Fruit fly (Drosophila melanogaster): Measurements from ENCODE around the gene CG9119.
A peak's percentile ranks its signal among the peaks of the same experiment; 100 is the strongest.
"Not testable (repeated sequence)": the region's sequence is repeated elsewhere in the genome, so short reads cannot be mapped to it uniquely, and the experiment has no call there.

CG9119 gene

DNA sequence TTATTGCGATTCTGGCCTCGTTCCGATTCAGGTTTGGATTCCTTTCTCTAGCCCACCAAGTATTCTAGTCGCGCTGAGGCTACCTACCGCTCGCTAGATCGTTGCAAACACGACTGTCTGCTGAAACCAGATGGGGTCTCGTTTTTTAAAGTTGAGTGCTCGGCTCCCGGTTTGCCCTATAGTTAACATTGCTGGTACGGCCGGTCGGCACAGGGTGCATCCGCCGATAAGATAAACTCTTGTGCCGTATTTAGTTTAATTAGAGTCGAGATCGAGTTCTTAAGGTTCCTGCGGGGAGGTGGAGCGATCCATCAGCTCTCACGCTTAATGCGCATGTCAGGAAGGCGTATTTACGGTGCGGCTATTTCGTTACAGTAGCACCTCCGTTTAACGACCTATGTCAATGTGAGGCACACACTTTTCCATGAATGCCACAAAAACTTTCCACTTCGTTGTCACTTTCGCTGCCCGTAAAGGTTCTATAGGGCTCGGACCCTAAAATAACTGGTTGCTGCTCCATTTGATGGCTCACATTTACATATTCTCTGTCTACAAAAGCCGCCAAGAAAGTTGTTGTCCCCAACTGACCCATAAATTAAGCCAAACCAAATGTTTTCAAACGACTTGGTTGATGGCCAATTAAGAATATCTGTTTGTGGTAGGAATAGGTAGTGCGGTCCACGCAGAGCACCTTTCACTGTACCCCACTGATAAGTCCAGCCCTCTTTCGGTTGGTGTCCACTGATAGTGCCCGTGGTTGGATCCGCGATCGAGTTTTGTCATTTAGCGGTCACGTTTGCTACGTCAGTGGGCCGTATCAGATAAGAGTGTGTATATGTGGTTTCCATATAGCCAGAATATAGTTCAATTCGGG lies at the start of gene CG9119:
TSS of gene CG9119 (minus strand) at position 122 of the 874 bp plus-strand sequence.
- no peak for TF ChIP-seq CTCF (optimal IDR thresholded peaks at IDR 0.05)
- no peak for TF ChIP-seq CG8478 (optimal IDR thresholded peaks at IDR 0.05)

DNA sequence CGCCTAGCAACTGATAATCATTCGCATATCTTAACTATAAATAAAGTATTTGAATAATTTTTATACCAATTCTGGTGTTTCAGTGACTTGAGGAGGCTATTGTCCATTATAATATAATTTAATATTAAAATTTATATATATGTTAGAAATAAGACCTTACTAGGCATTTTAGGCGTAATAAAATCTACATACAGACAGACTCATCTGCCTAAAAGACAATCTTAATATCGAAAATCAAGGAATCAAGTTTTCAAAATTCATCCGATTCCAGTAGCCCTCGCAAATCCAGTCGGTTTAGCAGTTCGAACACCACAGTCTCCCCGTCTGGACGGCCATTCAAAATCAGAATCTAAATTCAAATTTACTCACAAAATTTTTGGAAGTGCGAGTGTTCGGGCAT lies 47.1 kb upstream of the CG9119 start, which contains the start of the genes CG9130 and CG9133:
TSS of gene CG9130 (plus strand) at position 301 of the 400 bp plus-strand sequence.
TSS of gene CG9133 (plus strand) at position 301 of the 400 bp plus-strand sequence.
- no peak for TF ChIP-seq CTCF (optimal IDR thresholded peaks at IDR 0.05)
- no peak for TF ChIP-seq CG8478 (optimal IDR thresholded peaks at IDR 0.05)

DNA sequence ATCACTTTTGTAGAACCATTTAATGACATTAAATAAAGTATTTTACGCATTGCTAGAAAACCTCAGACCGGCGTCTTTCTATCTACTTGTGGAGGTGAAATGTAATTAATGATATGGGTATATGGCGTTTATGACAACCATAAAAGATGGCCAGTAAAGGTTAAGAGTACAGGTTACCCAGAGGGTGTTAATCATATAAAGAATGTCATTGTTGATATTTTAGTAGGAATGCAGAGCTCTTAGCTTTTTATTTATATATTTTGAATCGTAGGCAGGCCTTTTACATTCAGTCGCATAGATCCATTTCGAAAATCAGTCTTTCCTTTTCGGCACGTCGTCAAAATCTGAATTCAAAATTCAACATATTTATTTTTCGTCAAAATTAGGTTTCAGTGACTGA lies 45.8 kb upstream of the CG9119 start, which contains the start of gene Bfc:
TSS of gene Bfc (plus strand) at position 301 of the 400 bp plus-strand sequence.
- no peak for TF ChIP-seq CTCF (optimal IDR thresholded peaks at IDR 0.05)
- TF ChIP-seq CG8478 (optimal IDR thresholded peaks at IDR 0.05), result no peak

DNA sequence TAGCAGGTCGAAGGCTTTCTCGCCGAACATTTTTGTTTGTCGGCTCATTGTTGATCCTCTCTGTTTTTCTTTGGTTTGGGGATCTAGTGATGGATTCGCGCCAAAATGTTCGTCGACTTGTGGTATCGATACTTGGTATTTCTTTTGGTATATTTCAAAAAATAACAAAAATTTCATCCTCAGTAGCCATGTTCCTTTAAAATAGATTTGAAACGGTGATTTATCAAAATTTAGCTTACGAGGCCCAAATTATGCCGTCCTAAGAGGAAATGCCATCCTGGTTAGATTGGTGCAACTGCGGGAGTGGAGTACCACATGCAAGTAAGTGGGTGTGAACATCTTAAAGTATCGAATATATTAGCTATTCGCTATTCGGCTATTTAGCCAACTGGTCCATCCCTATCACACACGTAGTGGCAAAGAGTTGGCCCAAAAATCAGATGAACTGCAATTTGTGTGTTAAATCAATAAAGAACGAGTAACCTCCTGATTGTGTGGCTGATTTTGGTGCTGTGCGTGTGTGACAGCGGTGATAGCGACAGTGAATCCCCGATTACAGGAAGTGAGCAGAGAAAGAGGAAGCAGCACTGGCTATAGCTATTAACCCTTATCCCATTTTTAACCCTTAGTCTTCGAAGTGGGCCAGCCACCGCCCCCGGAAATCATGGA lies 43.2 kb upstream of the CG9119 start, which contains the start of the genes Psf1 and Sac1:
TSS of gene Psf1 (minus strand) at position 51 of the 669 bp plus-strand sequence.
TSS of gene Sac1 (plus strand) at position 191 of the 669 bp plus-strand sequence.
- peak; percentile 8 to 30 for TF ChIP-seq CTCF (optimal IDR thresholded peaks at IDR 0.05)
- no peak for TF ChIP-seq CG8478 (optimal IDR thresholded peaks at IDR 0.05)

DNA sequence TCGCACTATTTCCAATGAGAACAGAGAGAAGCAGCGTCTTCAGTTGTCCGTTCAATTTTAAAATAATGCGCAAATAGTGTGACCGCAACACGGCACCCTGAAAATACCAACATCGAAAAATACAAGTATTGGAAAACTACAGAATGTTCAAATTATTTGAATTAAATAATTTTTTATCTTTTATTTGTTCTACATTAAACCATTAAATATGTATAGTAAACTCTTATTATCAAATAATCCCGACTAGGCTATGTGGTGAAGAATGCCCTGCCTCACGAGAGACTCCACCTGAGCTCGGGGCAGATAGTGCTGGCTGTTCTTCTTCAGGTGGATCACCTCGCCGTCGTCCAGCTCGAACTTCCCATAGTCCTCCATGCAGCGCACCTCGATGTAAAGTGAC lies 42.2 kb upstream of the CG9119 start, which contains the start of gene CG32318:
TSS of gene CG32318 (minus strand) at position 101 of the 400 bp plus-strand sequence.
- not testable (repeated sequence) for TF ChIP-seq CG8478, CTCF (optimal IDR thresholded peaks at IDR 0.05)

DNA sequence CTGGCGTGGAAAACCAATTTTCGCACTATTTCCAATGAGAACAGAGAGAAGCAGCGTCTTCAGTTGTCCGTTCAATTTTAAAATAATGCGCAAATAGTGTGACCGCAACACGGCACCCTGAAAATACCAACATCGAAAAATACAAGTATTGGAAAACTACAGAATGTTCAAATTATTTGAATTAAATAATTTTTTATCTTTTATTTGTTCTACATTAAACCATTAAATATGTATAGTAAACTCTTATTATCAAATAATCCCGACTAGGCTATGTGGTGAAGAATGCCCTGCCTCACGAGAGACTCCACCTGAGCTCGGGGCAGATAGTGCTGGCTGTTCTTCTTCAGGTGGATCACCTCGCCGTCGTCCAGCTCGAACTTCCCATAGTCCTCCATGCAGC lies 41.2 kb upstream of the CG9119 start, which contains the start of gene Klp61F:
TSS of gene Klp61F (minus strand) at position 101 of the 400 bp plus-strand sequence.
- not testable (repeated sequence) for TF ChIP-seq CG8478, CTCF (optimal IDR thresholded peaks at IDR 0.05)

DNA sequence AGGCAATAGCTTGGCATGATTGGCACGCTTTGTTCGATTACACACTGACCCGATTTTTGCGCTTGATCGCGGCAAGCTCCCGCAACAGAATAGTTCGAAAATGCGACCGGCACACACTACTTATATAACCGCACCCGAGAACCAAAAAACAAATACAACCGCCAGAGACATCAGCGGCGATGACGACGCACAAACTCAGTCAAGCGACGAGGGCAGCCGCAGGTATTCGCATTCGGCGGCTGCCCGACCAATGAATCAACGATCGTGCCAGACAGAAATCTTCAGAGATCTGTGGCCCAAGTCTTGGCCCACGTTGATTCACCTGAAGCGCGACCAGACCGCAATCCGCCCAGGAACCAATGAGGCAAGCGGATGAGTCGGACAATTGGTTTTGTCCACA lies 33.6 kb upstream of the CG9119 start, which contains the start of gene CG9192:
TSS of gene CG9192 (minus strand) at position 101 of the 400 bp plus-strand sequence.
- TF ChIP-seq CG8478 (optimal IDR thresholded peaks at IDR 0.05) (no peak), CTCF (optimal IDR thresholded peaks at IDR 0.05) (no peak)

DNA sequence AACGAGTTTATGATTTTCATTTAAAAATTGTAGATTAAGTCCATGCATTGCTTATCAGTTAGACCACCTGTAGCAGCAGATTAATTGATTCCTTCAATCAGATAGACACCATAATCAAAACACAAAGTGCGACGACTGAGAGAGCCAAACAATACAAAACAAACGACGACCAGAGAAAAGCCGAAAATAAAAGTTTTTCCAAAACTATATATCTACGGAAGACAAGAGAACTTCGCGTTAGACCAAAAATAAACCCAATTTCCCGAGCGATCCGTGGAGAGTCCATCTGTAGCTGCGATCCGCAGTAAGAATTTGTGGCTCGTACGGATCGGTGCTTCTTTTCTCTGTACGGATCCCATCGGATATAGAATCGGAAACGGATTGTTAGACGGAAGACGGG lies 30.8 kb upstream of the CG9119 start, which contains the start of gene galene:
TSS of gene galene (plus strand) at position 301 of the 400 bp plus-strand sequence.
- no peak for TF ChIP-seq CG8478 (optimal IDR thresholded peaks at IDR 0.05)
- no peak for TF ChIP-seq CTCF (optimal IDR thresholded peaks at IDR 0.05)

DNA sequence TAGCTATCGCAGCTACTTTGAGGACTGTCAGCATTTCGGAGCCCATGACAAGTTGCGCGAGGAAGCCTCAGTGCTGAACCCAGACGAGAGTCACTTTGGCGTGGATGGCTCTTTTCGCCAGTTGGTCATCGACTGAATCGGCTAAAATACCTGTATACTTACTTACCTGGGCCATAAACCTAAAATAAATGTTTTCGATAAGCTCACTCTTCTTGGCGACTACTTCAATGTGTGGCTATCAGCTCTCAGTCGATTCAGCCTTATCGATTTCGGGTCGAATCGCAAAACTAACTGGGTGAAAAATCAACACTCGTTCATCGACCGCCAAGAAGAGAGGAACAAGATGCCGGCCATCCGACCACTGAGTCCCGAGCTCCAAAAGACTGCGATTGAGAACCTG lies 29.2 kb upstream of the CG9119 start, which contains the start of gene CG33966:
TSS of gene CG33966 (plus strand) at position 301 of the 400 bp plus-strand sequence.
- TF ChIP-seq CG8478 (optimal IDR thresholded peaks at IDR 0.05) (no peak), CTCF (optimal IDR thresholded peaks at IDR 0.05) (no peak)

DNA sequence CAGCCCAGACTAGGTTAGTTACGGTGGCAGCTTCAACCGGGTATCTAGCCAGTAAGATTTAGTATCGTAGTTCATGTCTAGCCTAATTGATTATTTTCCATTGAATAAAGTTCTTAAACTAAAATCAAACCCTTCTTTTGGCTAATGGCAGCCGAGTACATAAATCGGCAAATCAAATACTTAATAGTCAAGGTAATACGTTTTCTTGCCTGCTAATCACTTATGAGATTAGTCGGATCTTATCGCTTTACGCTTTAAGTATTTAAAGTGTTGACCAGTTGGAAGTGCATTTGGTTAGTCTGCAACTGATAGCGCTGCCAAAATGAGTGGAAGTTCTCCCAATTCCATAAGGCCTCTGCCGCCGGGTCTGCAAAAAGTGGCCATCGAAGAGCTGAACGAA lies 28.0 kb upstream of the CG9119 start, which contains the start of gene CG33965:
TSS of gene CG33965 (plus strand) at position 301 of the 400 bp plus-strand sequence.
- TF ChIP-seq CTCF (optimal IDR thresholded peaks at IDR 0.05), result no peak

DNA sequence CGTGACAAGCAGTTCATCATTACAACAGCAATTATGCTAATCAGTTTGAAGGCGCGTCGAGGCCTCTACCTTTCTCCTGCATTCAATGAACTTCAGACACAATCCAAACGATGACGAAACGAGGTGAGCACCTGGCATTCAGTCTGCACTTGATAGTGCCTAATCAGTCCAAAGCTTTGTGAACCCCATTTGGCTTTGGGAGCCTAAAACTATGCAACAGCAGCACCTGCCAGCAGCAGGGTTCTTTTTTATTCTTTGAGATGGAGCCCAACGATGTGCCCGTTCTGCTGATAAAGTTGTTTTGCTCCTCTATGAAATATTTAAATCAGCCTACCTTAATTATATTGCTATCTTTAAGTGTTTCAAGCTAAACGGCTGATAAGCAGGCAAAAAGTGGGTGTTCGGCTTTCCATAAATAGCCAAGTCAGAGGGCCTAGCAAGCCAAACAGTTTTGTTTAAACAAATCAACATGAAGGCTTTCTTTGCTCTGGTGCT lies 22.8 kb upstream of the CG9119 start, which contains the start of gene LysS:
TSS of gene LysS (plus strand) at position 445 of the 495 bp plus-strand sequence.
- TF ChIP-seq CTCF (optimal IDR thresholded peaks at IDR 0.05) (no peak), CG8478 (optimal IDR thresholded peaks at IDR 0.05) (no peak)

DNA sequence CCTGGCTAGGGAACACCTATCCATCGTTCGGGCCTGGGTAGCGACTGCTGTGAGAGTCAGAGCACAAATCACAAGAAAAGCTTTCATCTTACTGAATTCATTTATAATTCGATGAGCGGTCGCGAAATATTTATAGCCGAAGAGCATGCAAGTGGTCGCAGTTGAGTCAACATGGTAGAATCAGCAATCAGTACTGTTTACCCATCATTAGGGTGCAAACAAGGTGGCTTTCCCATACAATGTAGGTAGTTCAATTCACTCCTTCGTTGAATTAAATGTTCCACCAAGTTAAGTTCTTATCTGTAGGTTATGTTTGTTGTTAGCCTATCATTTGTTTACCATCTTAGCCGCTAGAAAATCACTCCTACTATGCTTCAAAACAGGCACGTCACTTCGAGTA lies 14.0 kb upstream of the CG9119 start, which contains the start of gene LysP:
TSS of gene LysP (minus strand) at position 101 of the 400 bp plus-strand sequence.
- TF ChIP-seq CG8478 (optimal IDR thresholded peaks at IDR 0.05) (no peak), CTCF (optimal IDR thresholded peaks at IDR 0.05) (no peak)

DNA sequence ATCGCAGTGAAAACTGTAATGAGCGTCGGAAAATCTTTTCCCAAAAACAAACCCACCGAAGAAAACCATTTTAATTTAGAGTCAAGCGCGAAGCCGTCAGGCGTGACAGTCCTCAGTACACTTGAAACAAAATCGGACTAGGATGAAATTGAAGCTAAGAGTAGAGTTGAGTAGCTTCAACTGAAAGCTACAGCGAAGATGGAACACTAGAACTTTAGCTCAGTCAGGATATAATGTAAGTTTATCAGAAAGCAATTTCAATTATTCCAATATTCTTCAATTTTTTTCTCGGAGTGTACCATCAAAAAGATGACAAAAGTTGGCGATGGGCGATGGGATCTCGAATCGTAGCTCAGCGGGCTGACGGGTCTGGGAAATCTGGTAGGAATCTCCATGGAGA lies 11.9 kb upstream of the CG9119 start:
- TF ChIP-seq CG8478 (optimal IDR thresholded peaks at IDR 0.05) (no peak), CTCF (optimal IDR thresholded peaks at IDR 0.05) (no peak)

DNA sequence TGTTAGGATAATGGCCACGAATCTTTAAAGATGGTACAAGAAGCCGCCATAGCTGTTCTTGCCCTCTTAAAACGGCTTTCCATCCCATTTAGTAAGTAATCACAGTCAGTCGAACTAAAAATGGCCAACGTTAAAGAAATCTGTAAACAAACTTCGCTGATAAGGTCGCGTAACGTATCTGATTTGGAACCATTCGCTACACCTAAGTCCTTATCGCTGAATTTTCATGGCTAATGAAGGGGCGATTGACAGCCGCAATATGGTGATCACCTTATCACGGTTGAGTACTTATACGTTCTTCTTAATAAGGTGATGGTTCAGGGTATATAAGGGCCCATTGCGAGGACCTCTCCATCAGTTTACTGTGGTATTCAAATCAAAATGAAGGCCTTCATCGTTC lies 8.0 kb upstream of the CG9119 start, which contains the start of gene LysE:
TSS of gene LysE (plus strand) at position 257 of the 400 bp plus-strand sequence.
- TF ChIP-seq CTCF (optimal IDR thresholded peaks at IDR 0.05) (no peak), CG8478 (optimal IDR thresholded peaks at IDR 0.05) (no peak)
